Fruit fly (Drosophila melanogaster) whole organism, adult: Measurements from ENCODE around the gene CG9016.

Experiments
- CG11617 ChIP-seq: fragments of 200-800 bp; sonication (Bioruptor generic); optimal IDR thresholded peaks from 2 replicates; lab custom pipeline; 2017; ENCODE audit warnings: mild to moderate bottlenecking, missing biosample characterization, missing genetic modification reagents, missing genetic modification characterization
- CG12768 ChIP-seq: fragments of 200-800 bp; sonication (Bioruptor generic); optimal IDR thresholded peaks from 2 replicates; lab custom pipeline; 2017; ENCODE audit warnings: missing biosample characterization, missing genetic modification characterization, mild to moderate bottlenecking, moderate library complexity, missing genetic modification reagents
- CG14711 ChIP-seq: fragments of 200-800 bp; sonication (Bioruptor generic); optimal IDR thresholded peaks from 2 replicates; lab custom pipeline; 2018; ENCODE audit warnings: missing biosample characterization, mild to moderate bottlenecking, missing genetic modification characterization, moderate library complexity
- CG1620 ChIP-seq: fragments of 200-800 bp; sonication (Bioruptor generic); optimal IDR thresholded peaks from 2 replicates; lab custom pipeline; 2016; ENCODE audit warnings: missing biosample characterization, missing genetic modification characterization
- CG33017 ChIP-seq: fragments of 200-800 bp; sonication (Bioruptor generic); optimal IDR thresholded peaks from 2 replicates; lab custom pipeline; 2018; ENCODE audit warnings: missing biosample characterization, mild to moderate bottlenecking, missing genetic modification characterization, moderate library complexity
- CG5204 ChIP-seq: fragments of 200-800 bp; sonication (Bioruptor generic); optimal IDR thresholded peaks from 2 replicates; lab custom pipeline; 2016; ENCODE audit warnings: missing biosample characterization, missing genetic modification characterization
- CG7045 ChIP-seq: fragments of 200-800 bp; sonication (Bioruptor generic); optimal IDR thresholded peaks from 2 replicates; lab custom pipeline; 2017; ENCODE audit warnings: missing biosample characterization, mild to moderate bottlenecking, missing genetic modification characterization
- CG7101 ChIP-seq: fragments of 200-800 bp; sonication (Bioruptor generic); optimal IDR thresholded peaks from 2 replicates; lab custom pipeline; 2018; ENCODE audit warnings: missing biosample characterization, mild to moderate bottlenecking, missing genetic modification characterization, moderate library complexity
- Clk ChIP-seq: fragments of 200-800 bp; sonication (Bioruptor generic); optimal IDR thresholded peaks from 2 replicates; lab custom pipeline; 2017; ENCODE audit warnings: missing biosample characterization, missing genetic modification characterization
- Crg-1 ChIP-seq: fragments of 200-800 bp; sonication (Bioruptor generic); optimal IDR thresholded peaks from 2 replicates; lab custom pipeline; 2016; ENCODE audit warnings: missing biosample characterization, missing genetic modification characterization
- Hr96 ChIP-seq: fragments of 200-800 bp; sonication (Bioruptor generic); optimal IDR thresholded peaks from 2 replicates; lab custom pipeline; 2016; ENCODE audit warnings: missing biosample characterization, missing genetic modification characterization
- Mnt ChIP-seq: fragments of 200-800 bp; sonication (Bioruptor generic); optimal IDR thresholded peaks from 2 replicates; lab custom pipeline; 2016; ENCODE audit warnings: missing biosample characterization, mild to moderate bottlenecking, missing genetic modification characterization
- bab1 ChIP-seq: fragments of 200-800 bp; sonication (Bioruptor generic); optimal IDR thresholded peaks from 3 replicates; lab custom pipeline; 2019; ENCODE audit warnings: missing biosample characterization, mild to moderate bottlenecking, missing genetic modification characterization, moderate library complexity
- cic ChIP-seq: fragments of 200-800 bp; sonication (Bioruptor generic); optimal IDR thresholded peaks from 2 replicates; lab custom pipeline; 2017; ENCODE audit warnings: missing biosample characterization, mild to moderate bottlenecking, missing genetic modification characterization, moderate library complexity
- cnc ChIP-seq, 2 experiments: fragments of >200 bp; optimal IDR thresholded peaks; 2 replicates each; lab custom pipeline; 2017
- kay ChIP-seq: fragments of 200-800 bp; sonication (Bioruptor generic); peaks from one replicate; lab custom pipeline; 2016; ENCODE audit warnings: missing biosample characterization, missing genetic modification characterization, borderline replicate concordance
- ovo ChIP-seq: fragments of 200-800 bp; sonication (Bioruptor generic); optimal IDR thresholded peaks from 2 replicates; lab custom pipeline; 2016; ENCODE audit warnings: missing biosample characterization, missing genetic modification characterization
- pad ChIP-seq: fragments of 200-800 bp; sonication (Bioruptor generic); optimal IDR thresholded peaks from 3 replicates; lab custom pipeline; 2017; ENCODE audit warnings: missing biosample characterization, missing genetic modification characterization, mild to moderate bottlenecking, moderate library complexity, missing genetic modification reagents
- tj ChIP-seq: fragments of 200-800 bp; sonication (Bioruptor generic); optimal IDR thresholded peaks from 3 replicates; lab custom pipeline; 2017; ENCODE audit warnings: missing biosample characterization, mild to moderate bottlenecking, missing genetic modification characterization, moderate library complexity
- toe ChIP-seq: fragments of 200-800 bp; sonication (Bioruptor generic); optimal IDR thresholded peaks from 2 replicates; lab custom pipeline; 2016; ENCODE audit warnings: missing biosample characterization, missing genetic modification characterization

CG9016 gene

dm6 chr2L:5964851-5965250, 41.4 kb upstream of the CG9016 start, which contains the start of gene psd:
Gene psd (minus strand): TSS chr2L:5964951.
- no peak for TF ChIP-seq CG7045 (GFP tag; lab: Kevin White, UChicago)
- no peak for TF ChIP-seq toe
- no peak for TF ChIP-seq Clk (GFP tag; lab: Kevin White, UChicago)
- no peak for TF ChIP-seq tj
- no peak for TF ChIP-seq bab1 (GFP tag; lab: Kevin White, UChicago)
- TF ChIP-seq CG33017 (tag; lab: Kevin White, UChicago) = no peak
- no peak for TF ChIP-seq kay (GFP tag; lab: Kevin White, UChicago)
- no peak for TF ChIP-seq CG7101

- TF ChIP-seq CG5204 (GFP tag; lab: Kevin White, UChicago) (no peak), CG7101 (no peak), tj (peak; percentile 94), CG1620 (GFP tag; lab: Kevin White, UChicago) (no peak)
Measured at dm6 chr2L:5964211-5964610, 40.8 kb upstream of the CG9016 start.

dm6 chr2L:5963251-5963650, 39.8 kb upstream of the CG9016 start:
- TF ChIP-seq kay (GFP tag; lab: Kevin White, UChicago) (no peak), pad (no peak), cnc (optimal IDR thresholded peaks at IDR 0.05; lab: Kevin White, UChicago) (no peak), toe (no peak), bab1 (GFP tag; lab: Kevin White, UChicago) (no peak), tj (no peak), cic (GFP tag; lab: Kevin White, UChicago) (no peak), CG1620 (GFP tag; lab: Kevin White, UChicago) (no peak), CG12768 (GFP tag; lab: Kevin White, UChicago) (no peak), CG11617 (GFP tag; lab: Kevin White, UChicago) (no peak), ovo (GFP tag; lab: Kevin White, UChicago) (no peak), Mnt (GFP tag; lab: Kevin White, UChicago) (no peak), CG7101 (no peak), CG33017 (tag; lab: Kevin White, UChicago) (no peak), Crg-1 (GFP tag; lab: Kevin White, UChicago) (no peak), Clk (GFP tag; lab: Kevin White, UChicago) (no peak)

dm6 chr2L:5961169-5961918, 37.9 kb upstream of the CG9016 start:
- TF ChIP-seq cnc (optimal IDR thresholded peaks at IDR 0.05; lab: Kevin White, UChicago) (no peak), tj (peak; percentile 93), Crg-1 (GFP tag; lab: Kevin White, UChicago) (peak; percentile 0)

dm6 chr2L:5959863-5960658, 36.6 kb upstream of the CG9016 start, which contains the start of gene Vm26Aa:
Gene Vm26Aa (minus strand): TSS chr2L:5960340.
- TF ChIP-seq Crg-1 (GFP tag; lab: Kevin White, UChicago) = no peak
- TF ChIP-seq tj = peak; percentile 98
- TF ChIP-seq CG7101 = no peak
- TF ChIP-seq toe = no peak

dm6 chr2L:5958581-5959177, 35.2 kb upstream of the CG9016 start, which contains the start of gene Vm26Ac:
Gene Vm26Ac (minus strand): TSS chr2L:5958631.
- TF ChIP-seq CG14711 = no peak
- no peak for TF ChIP-seq CG11617 (GFP tag; lab: Kevin White, UChicago)
- TF ChIP-seq Hr96 (GFP tag; lab: Kevin White, UChicago) = no peak
- no peak for TF ChIP-seq Mnt (GFP tag; lab: Kevin White, UChicago)
- TF ChIP-seq Clk (GFP tag; lab: Kevin White, UChicago) = no peak
- TF ChIP-seq CG5204 (GFP tag; lab: Kevin White, UChicago) = no peak
- TF ChIP-seq tj = peak; percentile 97
- TF ChIP-seq toe = no peak

- TF ChIP-seq CG7101 = no peak
- TF ChIP-seq CG33017 (tag; lab: Kevin White, UChicago) = no peak
- peak; percentile 99 for TF ChIP-seq tj
- TF ChIP-seq CG11617 (GFP tag; lab: Kevin White, UChicago) = no peak
Measured at dm6 chr2L:5956706-5957105, 33.3 kb upstream of the CG9016 start, which contains the start of the genes CG13998 and Vm26Ab. Gene CG13998 (minus strand): TSS chr2L:5956819. Gene Vm26Ab (plus strand): TSS chr2L:5957004.
